Fruit fly (Drosophila melanogaster): Measurements from ENCODE around the gene CG7079.

dm6 chr3R:21045742-21046141, 2.9 kb downstream of the CG7079 start, which contains the start of gene CG31189:
- TF ChIP-seq CG10669 (GFP tag; optimal IDR thresholded peaks at IDR 0.05), result no peak
- no peak for TF ChIP-seq Sox102F (GFP tag; optimal IDR thresholded peaks at IDR 0.05)
- no peak for TF ChIP-seq CG8632 (GFP tag; optimal IDR thresholded peaks at IDR 0.05)
- no peak for TF ChIP-seq OdsH (GFP tag; optimal IDR thresholded peaks at IDR 0.05)
- no peak for TF ChIP-seq Gug (GFP tag; IDR thresholded peaks at IDR 0.05)
- no peak for TF ChIP-seq CG3919 (GFP tag; optimal IDR thresholded peaks at IDR 0.05)
- no peak for TF ChIP-seq CG1621 (tag; optimal IDR thresholded peaks at IDR 0.05)
- TF ChIP-seq fkh (GFP tag; optimal IDR thresholded peaks at IDR 0.05), result no peak
- no peak for TF ChIP-seq ss (GFP tag; optimal IDR thresholded peaks at IDR 0.05)
- TF ChIP-seq CG8319 (GFP tag; optimal IDR thresholded peaks at IDR 0.05), result no peak
- no peak for TF ChIP-seq Blimp-1 (GFP tag; optimal IDR thresholded peaks at IDR 0.05)
- no peak for TF ChIP-seq vri (GFP tag; optimal IDR thresholded peaks at IDR 0.05)
